Fruit fly (Drosophila melanogaster): ENCODE measurements around the gene CG10514.

- TF ChIP-seq EcR (GFP tag; optimal IDR thresholded peaks at IDR 0.05) (no peak), Pif1B (GFP tag; optimal IDR thresholded peaks at IDR 0.05) (no peak), Ets98B (GFP tag; IDR thresholded peaks at IDR 0.05) (no peak), CG32121 (GFP tag; IDR thresholded peaks at IDR 0.05) (no peak)
Measured at dm6 chr3R:25279796-25280350, at the start of gene CG10514.
